Worm (Caenorhabditis elegans) whole organism, L4/young adult: ENCODE measurements around the gene dpy-10.

Experiments used
- W03F9.2 ChIP-seq: fragments of 150-350 bp; optimal IDR thresholded peaks from 2 replicates; lab custom pipeline; 2014; ENCODE audit warnings: missing biosample characterization, missing genetic modification characterization
- dao-5 ChIP-seq: sonication (generic microtip); optimal IDR thresholded peaks from 2 replicates; lab custom pipeline; 2016; ENCODE audit warnings: missing genotype, missing genetic modification characterization, moderate library complexity, missing compliant biosample characterization
- him-1 ChIP-seq: sonication (generic microtip); optimal IDR thresholded peaks from 2 replicates; lab custom pipeline; 2016; ENCODE audit warnings: missing genotype, missing genetic modification reagents, missing genetic modification characterization, missing compliant biosample characterization

The dpy-10 gene

DNA sequence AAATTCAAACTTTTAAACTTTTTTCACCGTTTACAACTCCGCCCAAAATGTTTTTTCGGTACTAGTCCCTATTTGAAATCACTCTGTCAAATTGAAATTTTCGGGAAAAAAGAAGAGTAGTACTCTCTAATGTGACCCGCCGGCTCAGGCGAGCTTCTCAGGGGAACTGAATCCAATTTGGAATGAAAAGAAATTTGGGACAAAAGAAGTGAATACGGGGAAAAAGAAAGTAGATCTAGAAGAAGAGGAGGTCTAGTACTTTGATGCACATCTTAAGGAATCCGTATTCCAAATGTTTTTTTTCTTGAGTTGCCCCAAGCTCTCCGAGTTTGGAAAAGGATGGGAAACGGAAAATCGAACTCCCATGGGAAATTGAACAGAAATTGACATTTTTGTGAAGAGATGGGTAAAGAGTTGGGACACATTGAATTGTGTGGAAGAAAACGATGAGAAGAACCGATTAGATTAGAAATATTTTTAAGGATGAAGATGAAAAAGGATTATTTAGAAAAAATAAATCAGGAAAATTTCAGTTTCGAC is 5.4 kb downstream of the dpy-10 start:
- TF ChIP-seq dao-5 (no peak), W03F9.2 (tag; lab: Kevin White, UChicago) (no peak), him-1 (tag; lab: Kevin White, UChicago) (no peak)

DNA sequence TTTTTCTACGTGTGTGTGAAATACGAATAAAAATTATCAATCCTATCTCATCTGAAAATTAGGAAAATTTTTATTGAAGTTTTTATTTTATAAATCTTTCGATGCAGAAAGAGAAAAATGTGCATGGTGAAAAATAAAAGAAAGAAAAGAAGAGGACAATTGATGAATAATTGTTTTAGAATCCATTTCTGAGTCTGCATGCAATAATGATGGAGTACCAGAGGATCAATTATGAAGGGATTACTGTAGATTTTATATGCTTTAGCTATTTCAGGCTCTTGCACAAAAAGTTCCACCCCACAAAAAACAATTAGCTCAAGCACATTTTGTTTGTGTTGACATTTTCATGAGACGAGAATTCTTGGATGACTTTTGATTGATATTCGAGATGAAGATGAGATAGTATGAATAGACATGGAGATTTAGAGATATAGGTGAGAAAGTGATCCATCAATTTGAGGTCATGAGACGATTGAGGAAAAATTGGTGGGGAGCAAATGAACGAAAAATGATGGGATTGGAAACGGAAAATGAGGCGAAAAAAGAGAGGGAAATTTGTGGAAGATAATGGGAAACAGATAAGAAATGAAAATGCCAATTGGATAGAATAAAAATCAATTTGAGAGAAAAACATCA is 6.3 kb downstream of the dpy-10 start, which contains the start of gene rpy-1:
rpy-1 (minus strand) TSS at position 51 of the 636 bp plus-strand sequence.
- no peak for TF ChIP-seq dao-5
- no peak for TF ChIP-seq him-1 (tag; lab: Kevin White, UChicago)
- TF ChIP-seq W03F9.2 (tag; lab: Kevin White, UChicago) = no peak

DNA sequence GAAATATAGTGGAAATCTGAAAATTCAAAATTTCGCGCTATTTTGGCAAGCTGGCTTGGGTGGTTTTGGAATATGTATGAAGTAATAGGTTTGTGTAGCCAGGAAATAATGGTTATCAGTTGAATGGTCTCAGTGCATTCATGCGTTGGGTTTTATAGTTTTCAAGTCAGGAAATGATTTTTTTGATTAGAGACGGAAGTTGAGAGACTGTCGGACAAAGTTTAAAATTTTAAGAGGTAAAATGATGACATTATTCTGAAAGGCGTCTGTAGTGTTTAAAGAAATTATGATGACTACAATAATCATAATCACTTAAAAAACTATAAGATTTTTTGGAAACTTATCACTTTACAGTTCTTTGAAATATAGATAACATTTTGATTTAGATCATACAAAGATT is 10.5 kb downstream of the dpy-10 start, which contains the start of gene C18H9.6:
C18H9.6 (minus strand) TSS at position 129 of the 400 bp plus-strand sequence.
- TF ChIP-seq dao-5 = no peak
- no peak for TF ChIP-seq him-1 (tag; lab: Kevin White, UChicago)
- TF ChIP-seq W03F9.2 (tag; lab: Kevin White, UChicago) = no peak

DNA sequence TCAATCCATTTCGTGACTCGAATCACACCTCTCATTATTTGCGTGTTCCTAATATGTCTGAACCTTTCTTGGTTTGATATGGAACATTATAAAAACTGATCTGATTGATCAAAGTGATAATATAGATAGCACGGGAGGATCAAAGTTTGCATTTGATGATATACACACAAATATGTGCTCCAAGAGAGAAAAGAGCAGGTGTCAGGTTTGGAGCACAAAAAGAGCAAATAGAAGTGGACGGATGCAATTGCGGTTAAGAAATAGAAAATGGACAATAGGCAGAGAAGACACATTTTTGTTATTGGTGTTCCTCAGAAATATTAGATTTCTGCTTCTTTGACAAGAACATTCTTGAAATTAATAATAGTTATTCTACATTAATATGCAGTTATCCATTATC is 13.2 kb downstream of the dpy-10 start, which contains the start of gene C18H9.1:
C18H9.1 (plus strand) TSS at position 301 of the 400 bp plus-strand sequence.
- no peak for TF ChIP-seq W03F9.2 (tag; lab: Kevin White, UChicago)

DNA sequence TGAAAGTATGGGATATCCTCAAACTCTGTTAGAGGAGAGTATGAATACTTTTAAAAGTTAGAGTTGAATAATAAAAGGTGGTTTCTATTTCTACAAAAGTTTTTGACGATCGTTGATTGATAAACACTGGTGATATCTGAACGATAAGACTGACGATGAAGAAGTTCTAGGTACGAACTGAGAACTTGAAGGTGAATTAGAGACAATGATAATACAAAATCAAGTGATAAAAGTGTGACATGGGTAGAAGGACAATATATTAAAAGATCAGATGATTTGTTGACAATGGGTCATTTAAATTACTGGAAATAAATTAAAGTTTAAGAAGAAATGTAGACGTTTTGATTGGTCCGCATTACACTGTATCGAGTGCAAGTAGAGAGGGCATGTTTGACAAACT is 16.6 kb downstream of the dpy-10 start, which contains the start of gene C18H9.5:
C18H9.5 (minus strand) TSS at position 179 of the 400 bp plus-strand sequence.
- no peak for TF ChIP-seq him-1 (tag; lab: Kevin White, UChicago)
- TF ChIP-seq W03F9.2 (tag; lab: Kevin White, UChicago) = no peak
- TF ChIP-seq dao-5 = no peak

DNA sequence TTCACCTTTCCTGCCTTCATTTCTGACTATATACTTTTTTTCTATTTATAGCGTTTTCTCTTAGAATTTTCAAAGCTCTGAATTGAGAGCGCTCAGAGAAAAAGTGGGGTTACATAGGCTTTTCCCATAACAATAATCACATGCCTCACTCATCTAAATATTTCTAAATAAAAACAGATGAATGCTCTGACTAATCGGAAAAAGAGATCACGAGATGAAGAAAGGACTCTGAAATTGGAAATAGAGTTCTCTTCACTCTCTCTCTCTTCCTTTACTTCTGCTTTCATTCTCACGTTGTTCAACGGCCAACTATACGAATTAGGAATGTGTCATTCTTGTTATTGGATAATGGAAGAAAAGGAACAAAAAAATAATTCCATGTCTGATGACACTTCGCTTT is 22.9 kb downstream of the dpy-10 start:
- TF ChIP-seq dao-5 (no peak), him-1 (tag; lab: Kevin White, UChicago) (no peak), W03F9.2 (tag; lab: Kevin White, UChicago) (no peak)

DNA sequence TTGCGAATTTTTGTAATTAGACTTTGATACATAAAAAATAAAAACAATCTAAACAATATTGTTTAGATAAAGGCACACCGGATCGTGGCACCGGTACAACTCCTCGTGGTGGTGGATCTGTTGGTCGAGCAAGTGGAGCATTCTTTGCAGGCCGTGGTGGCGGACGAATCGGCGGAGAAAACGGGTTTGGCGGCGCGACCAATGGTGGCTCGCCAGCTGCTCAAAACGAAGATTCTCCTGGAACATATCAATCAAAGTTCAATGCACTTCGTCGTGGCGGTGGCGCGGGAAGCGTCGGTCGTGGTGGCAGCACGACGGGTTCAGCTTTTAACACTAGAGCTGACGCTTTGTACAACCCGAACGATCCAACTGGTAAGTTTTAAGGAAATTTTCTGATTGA is 26.1 kb downstream of the dpy-10 start:
- TF ChIP-seq him-1 (tag; lab: Kevin White, UChicago) (no peak), dao-5 (no peak), W03F9.2 (tag; lab: Kevin White, UChicago) (no peak)

DNA sequence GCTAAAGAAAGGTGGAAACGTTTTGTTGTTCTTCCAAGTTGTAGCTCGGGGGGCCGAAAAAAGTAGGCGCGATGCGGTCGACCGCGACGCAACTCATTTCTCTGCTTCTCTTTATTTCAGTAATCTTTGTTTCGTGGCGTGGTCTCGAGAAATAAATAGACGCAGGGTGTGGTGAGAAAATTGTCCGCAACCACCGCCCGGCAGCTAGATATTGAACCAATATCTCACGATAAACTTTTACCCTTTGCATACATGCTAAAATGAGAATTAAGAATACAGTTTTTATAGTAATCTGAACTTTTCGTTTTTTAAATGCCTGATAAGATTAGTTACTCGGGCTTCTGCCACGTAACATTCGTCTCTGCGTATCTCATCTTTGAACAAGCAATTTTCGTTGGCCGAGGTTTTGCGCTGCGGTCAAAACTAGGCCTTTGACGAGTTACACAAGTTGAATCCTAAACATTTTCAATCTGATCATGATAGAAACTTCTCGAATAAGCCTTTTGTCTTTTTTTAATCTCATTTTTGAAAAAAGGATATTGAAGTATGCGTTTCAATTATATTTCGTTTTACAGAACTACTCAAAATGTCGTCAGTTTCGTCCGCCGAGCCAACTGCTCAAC is 28.3 kb downstream of the dpy-10 start, which contains the start of gene gyf-1:
gyf-1 (plus strand) TSS at position 573 of the 623 bp plus-strand sequence.
- TF ChIP-seq him-1 (tag; lab: Kevin White, UChicago) = no peak

DNA sequence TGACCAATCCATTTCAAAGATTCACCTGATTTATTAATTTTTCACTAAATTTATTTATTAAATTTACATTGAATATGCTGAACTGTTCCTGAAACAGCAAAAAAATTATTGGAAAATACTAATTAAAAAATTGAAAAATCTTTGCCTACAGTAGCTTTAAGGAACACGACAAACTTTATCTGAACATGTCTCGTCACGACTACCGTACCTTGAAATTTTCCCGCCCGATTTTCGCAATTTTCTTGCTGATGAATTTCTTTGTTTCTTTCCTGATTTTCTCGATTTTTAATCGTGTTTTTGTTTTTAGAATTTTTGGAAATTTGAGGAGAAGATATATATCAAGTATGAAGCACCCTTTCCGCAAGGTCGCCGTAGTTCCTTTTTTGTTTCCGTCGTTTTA is 29.1 kb downstream of the dpy-10 start:
- TF ChIP-seq dao-5 (no peak), him-1 (tag; lab: Kevin White, UChicago) (no peak), W03F9.2 (tag; lab: Kevin White, UChicago) (no peak)

DNA sequence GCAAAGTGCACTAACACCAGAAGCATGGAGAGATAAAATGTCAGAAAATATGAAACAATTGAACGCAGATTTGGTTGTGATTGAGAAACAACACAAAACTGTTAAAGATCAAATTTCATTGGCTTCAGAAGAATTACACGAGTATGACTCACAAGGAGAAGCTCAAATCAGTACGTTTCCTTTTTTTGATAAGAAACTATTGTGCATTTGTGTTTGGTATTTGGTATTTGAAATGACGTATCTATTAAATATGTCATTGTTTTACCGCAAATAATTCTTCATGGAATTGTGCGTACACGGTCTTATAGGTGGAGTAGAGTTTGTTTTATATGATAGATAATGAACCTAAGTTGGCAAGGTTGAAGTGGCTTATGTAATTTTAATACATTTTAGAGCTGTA is 30.5 kb downstream of the dpy-10 start:
- no peak for TF ChIP-seq dao-5
- no peak for TF ChIP-seq W03F9.2 (tag; lab: Kevin White, UChicago)
- no peak for TF ChIP-seq him-1 (tag; lab: Kevin White, UChicago)

DNA sequence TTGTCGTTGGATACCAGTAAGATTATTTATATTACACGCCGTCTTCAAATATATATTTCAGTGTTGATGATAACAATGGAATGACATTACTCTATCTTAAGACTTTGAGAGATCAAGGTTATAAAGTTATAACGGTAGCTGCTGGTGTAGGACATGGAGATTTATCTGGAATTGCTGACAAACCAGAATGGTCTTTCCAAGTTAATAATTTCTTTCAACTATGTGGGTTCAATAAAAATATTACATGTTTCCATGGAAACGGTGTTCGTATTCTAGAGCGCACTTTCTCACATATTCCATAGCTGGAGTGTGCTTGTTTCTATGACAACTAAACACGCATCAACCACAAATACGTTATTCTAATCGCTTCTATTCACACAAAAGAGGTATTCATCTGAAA is 32.3 kb downstream of the dpy-10 start, which contains the start of gene ift-74:
ift-74 (plus strand) TSS at position 301 of the 400 bp plus-strand sequence.
- no peak for TF ChIP-seq W03F9.2 (tag; lab: Kevin White, UChicago)
- no peak for TF ChIP-seq him-1 (tag; lab: Kevin White, UChicago)
- TF ChIP-seq dao-5 = no peak

DNA sequence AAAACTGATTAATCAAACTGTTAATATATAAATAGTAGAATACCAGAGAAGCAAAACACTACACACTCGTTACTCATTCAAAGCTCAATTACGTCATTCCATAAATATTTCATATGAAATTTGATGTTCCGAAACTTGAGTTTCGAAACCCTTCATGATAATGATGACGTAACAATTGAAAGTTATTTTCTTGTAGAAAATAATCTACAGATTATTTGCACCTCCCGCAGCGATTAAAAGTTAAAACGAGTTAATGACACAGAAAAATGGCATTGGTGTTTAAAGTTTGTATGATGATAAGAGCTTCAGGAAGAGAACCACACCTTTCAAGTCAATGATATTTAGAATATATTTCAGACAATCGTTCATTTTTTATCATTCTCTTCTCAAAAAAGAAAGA is 38.1 kb downstream of the dpy-10 start, which contains the start of gene H43E16.1:
H43E16.1 (plus strand) TSS at position 375 of the 400 bp plus-strand sequence.
- no peak for TF ChIP-seq W03F9.2 (tag; lab: Kevin White, UChicago)

DNA sequence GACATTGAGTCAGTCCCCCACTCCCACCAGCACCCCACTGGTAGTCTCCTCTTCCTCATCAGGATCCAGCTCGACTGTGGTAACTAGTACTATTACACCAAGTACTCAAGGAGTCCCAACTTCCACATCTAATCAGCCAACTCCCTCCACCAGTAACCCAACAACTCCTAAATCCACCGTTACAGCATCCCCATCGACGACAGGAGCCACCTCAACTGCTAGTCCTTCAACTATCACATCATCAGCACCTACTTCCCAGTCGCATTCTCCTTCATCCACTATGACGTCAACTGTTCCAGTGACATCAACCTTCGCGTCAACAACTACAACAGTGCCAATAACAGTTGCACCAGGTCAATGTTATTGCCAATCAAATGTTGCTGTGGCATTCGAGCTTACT is 43.5 kb downstream of the dpy-10 start:
- TF ChIP-seq dao-5 (no peak), W03F9.2 (tag; lab: Kevin White, UChicago) (no peak), him-1 (tag; lab: Kevin White, UChicago) (no peak)

DNA sequence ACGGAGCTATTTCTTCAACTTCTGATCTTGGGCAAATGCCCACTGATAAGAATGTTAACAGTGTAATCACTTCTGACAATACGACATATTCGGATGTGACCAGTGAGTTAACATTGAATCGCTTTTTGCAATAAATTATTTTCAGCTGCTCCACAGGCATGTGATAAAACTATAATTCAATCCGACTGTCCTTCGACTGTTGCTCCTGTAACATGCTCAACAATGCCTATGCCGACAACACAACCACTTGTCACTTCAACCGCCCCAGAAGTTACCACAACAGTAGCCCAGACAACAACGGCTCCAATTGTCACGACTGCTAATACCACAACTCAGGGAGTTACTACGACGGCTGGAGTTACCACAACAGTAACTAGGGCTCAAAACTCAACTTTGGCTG is 44.5 kb downstream of the dpy-10 start:
- TF ChIP-seq him-1 (tag; lab: Kevin White, UChicago) = no peak
- TF ChIP-seq dao-5 = no peak
- TF ChIP-seq W03F9.2 (tag; lab: Kevin White, UChicago) = no peak
